Worm (Caenorhabditis elegans) whole organism, early embryonic: ENCODE results near the gene srr-8.

Source experiments
- F13C5.2 ChIP-seq: sonication (generic microtip); optimal IDR thresholded peaks from 2 replicates; lab custom pipeline; 2017; ENCODE audit warnings: mild to moderate bottlenecking, missing genetic modification characterization, inconsistent platforms, missing compliant biosample characterization
- ceh-13 ChIP-seq: fragments of 200-800 bp; sonication (Bioruptor generic); optimal IDR thresholded peaks from 2 replicates; lab custom pipeline; 2018; ENCODE audit warnings: mild to moderate bottlenecking, missing genetic modification characterization, missing compliant biosample characterization
- ceh-36 ChIP-seq: sonication (generic microtip); optimal IDR thresholded peaks from 2 replicates; lab custom pipeline; 2016; ENCODE audit warnings: missing genetic modification characterization, inconsistent platforms, missing compliant biosample characterization
- flt-1 ChIP-seq: fragments of 200-800 bp; sonication (Bioruptor generic); IDR thresholded peaks from 2 replicates; pipeline ENCODE4 v1.3.6; 2022; ENCODE audit warnings: missing genetic modification characterization, missing compliant biosample characterization
- hmg-4 ChIP-seq: fragments of 200-800 bp; sonication (Bioruptor generic); optimal IDR thresholded peaks from 2 replicates; lab custom pipeline; 2018; ENCODE audit warnings: mild to moderate bottlenecking, missing genetic modification characterization, missing compliant biosample characterization
- hnd-1 ChIP-seq: sonication (generic microtip); optimal IDR thresholded peaks from 2 replicates; lab custom pipeline; 2016; ENCODE audit warnings: missing genetic modification characterization, missing compliant biosample characterization
- pes-1 ChIP-seq: fragments of 200-800 bp; sonication (Bioruptor generic); IDR thresholded peaks from 2 replicates; pipeline ENCODE4 v1.3.6; 2022; ENCODE audit warnings: missing genetic modification reagents, missing genetic modification characterization, missing compliant biosample characterization
- tbx-37 ChIP-seq: fragments of 200-800 bp; sonication (Bioruptor generic); conservative IDR thresholded peaks from 2 replicates; pipeline ENCODE4 v1.3.6; 2022; ENCODE audit warnings: missing genetic modification reagents, missing genetic modification characterization, missing compliant biosample characterization
- tra-4 ChIP-seq: sonication (generic microtip); optimal IDR thresholded peaks from 2 replicates; lab custom pipeline; 2017; ENCODE audit warnings: missing genetic modification characterization, missing compliant biosample characterization

ce11 chrV:4995155-4995554, 6.3 kb upstream of the srr-8 start, which contains the start of gene ncx-9:
- TF ChIP-seq tra-4 (tag; lab: Kevin White, UChicago) (no peak), F13C5.2 (no peak), hmg-4 (GFP tag; lab: Kevin White, UChicago) (no peak), hnd-1 (tag; lab: Kevin White, UChicago) (no peak), tbx-37 (GFP tag; lab: Robert Waterston, UW) (no peak), ceh-13 (GFP tag; lab: Kevin White, UChicago) (no peak), flt-1 (GFP tag; lab: Robert Waterston, UW) (no peak), pes-1 (no peak), ceh-36 (tag; lab: Kevin White, UChicago) (no peak)
